Worm (Caenorhabditis elegans): Measurements from ENCODE around the gene Y75B8A.32.

Gene Y75B8A.32

ce11 chrIII:12367891-12368290, 9.5 kb upstream of the Y75B8A.32 start:
- no peak for TF ChIP-seq unc-62 (GFP tag; optimal IDR thresholded peaks at IDR 0.05)

ce11 chrIII:12366989-12367557, 8.7 kb upstream of the Y75B8A.32 start, which contains the start of gene Y75B8A.33:
Gene Y75B8A.33, minus strand, starts transcription at chrIII:12367373.
- TF ChIP-seq unc-62 (GFP tag; optimal IDR thresholded peaks at IDR 0.05): no peak

ce11 chrIII:12359265-12359664, 904 bp upstream of the Y75B8A.32 start, which contains the start of gene Y75B8A.34:
Gene Y75B8A.34, plus strand, starts transcription at chrIII:12359565.
- TF ChIP-seq unc-62 (GFP tag; optimal IDR thresholded peaks at IDR 0.05): no peak

ce11 chrIII:12356588-12356987, 1.8 kb downstream of the Y75B8A.32 start:
- TF ChIP-seq unc-62 (GFP tag; optimal IDR thresholded peaks at IDR 0.05): no peak

- no peak for TF ChIP-seq unc-62 (GFP tag; optimal IDR thresholded peaks at IDR 0.05)
Measured at ce11 chrIII:12351301-12351700, 7.1 kb downstream of the Y75B8A.32 start, which contains the start of the genes pph-4.1 and Y75B8A.31. Gene pph-4.1, minus strand, starts transcription at chrIII:12351336. Gene Y75B8A.31, plus strand, starts transcription at chrIII:12351642.

DNA sequence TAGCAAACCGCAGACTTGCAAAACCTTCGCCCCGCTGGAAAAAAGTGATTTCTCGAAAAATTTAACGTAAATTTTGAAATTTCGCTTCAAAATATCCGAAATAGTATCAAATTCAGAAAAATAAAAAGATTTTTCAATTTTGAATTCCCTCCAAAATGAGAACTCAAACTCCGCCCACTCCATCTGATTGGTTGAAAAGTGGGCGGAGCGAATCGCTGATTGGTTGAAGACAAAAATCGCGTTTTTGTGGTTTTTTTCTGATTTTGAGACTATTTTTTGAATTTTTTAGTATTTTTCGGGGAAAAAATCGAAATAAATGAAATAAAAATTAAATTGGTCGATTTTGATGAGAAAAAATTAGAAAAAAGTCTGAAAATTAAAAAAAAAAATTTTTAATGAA, 9.3 kb downstream of the Y75B8A.32 start:
- no peak for TF ChIP-seq unc-62 (GFP tag; optimal IDR thresholded peaks at IDR 0.05)

DNA sequence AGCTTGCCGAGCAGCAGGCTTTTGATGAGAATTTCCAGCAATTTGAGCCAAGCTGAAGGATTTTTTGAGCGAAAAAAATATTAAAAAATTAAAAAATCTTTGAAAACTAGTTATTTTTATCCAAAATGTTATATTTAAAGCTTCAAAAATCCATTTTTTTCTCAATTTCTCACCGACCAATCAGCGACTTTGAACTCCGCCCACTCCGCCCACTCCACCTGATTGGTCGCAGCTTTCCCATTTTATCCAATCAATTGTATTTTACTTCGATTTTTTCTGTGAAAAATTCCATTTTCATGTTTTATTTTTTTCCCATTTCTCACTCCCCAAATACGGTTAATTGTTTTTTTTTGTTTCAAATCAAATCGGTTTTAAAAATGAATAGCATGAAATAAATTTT, 13.4 kb downstream of the Y75B8A.32 start:
- no peak for TF ChIP-seq unc-62 (GFP tag; optimal IDR thresholded peaks at IDR 0.05)

ce11 chrIII:12335400-12335994, 22.9 kb downstream of the Y75B8A.32 start:
- TF ChIP-seq unc-62 (GFP tag; optimal IDR thresholded peaks at IDR 0.05): no peak

DNA sequence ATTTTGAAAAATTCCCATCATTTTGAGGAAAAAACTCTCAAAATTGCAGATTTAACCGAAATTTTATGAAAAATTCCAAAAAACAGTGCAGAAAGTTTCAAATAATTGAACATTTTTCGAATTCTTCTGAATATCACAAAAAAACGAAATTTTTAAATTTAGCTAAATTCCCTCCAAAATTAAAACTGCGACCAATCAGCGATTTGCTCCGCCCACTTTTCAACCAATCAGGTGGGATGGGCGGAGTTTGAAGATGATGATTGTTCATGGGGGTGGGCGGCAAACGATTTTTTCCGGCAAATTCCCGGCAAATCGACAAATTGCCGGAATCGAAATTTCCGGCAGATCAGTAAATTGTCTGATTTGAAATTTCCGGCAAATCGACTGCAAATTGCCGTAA, 24.1 kb downstream of the Y75B8A.32 start:
- TF ChIP-seq unc-62 (GFP tag; optimal IDR thresholded peaks at IDR 0.05): no peak

ce11 chrIII:12333445-12333844, 24.9 kb downstream of the Y75B8A.32 start, which contains the start of gene zip-1:
Gene zip-1, plus strand, starts transcription at chrIII:12333745.
- no peak for TF ChIP-seq unc-62 (GFP tag; optimal IDR thresholded peaks at IDR 0.05)

DNA sequence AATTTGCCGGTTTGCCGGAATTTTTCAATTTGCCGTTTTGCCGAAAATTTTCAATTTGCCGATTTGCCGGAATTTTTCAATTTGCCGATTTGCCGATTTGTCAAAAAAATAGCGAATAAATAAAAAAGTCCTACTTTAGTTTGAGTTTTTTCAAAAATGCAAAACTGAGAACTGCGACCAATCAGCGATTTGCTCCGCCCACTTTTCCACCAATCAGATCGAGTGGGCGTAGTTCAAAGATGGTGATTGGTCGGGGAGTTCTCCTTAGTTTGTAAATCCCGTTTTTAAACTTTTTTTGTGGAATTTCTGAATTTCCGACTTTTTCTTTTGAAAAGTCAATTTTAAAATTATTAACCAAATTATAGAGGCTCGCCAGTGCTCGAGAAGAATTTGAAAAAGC, 27.1 kb downstream of the Y75B8A.32 start:
- no peak for TF ChIP-seq unc-62 (GFP tag; optimal IDR thresholded peaks at IDR 0.05)

- no peak for TF ChIP-seq unc-62 (GFP tag; optimal IDR thresholded peaks at IDR 0.05)
Measured at ce11 chrIII:12327528-12327997, 30.8 kb downstream of the Y75B8A.32 start, which contains the start of the genes zip-12 and Y75B8A.63. Gene zip-12, plus strand, starts transcription at chrIII:12327914. Gene Y75B8A.63, plus strand, starts transcription at chrIII:12327947.

DNA sequence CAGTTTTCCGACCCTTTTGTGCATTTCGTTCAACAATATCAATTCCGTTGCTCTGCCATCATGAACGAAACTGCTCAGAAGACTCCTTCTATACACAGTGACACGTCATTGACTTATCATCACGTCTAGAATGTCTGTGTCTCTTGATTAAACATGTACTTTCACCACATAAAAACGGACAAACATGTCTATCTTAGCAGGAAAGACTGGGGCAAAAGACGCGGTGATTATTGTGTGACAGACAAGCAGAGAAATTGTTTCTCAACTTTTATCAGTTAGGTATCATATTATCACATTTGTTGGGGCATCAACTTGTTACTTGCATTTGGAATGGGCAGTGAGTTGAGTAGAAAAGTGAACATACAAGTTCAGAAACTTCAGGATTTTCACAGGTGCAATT, 33.1 kb downstream of the Y75B8A.32 start:
- TF ChIP-seq unc-62 (GFP tag; optimal IDR thresholded peaks at IDR 0.05): no peak

ce11 chrIII:12318794-12319193, 39.6 kb downstream of the Y75B8A.32 start, which contains the start of gene Y75B8A.28:
Gene Y75B8A.28, plus strand, starts transcription at chrIII:12319089.
- TF ChIP-seq unc-62 (GFP tag; optimal IDR thresholded peaks at IDR 0.05): no peak

DNA sequence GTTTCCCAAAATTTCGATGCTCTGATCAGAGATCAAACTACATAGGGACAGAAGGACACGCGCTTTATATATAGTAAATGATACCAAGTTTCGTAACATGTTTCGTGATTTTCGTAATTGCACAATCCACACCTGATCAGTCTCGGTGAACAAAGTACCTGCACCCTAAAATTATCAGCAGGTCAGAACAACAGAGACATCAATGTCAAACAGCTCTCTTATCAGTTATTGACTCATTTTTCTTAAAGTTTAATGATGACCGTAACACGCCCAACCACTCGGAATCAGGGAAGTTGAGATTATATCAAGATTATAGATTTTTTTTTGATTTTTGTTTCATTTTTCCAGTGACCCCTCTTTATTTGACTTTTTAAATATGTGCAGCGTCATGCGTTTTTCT, 40.9 kb downstream of the Y75B8A.32 start:
- no peak for TF ChIP-seq unc-62 (GFP tag; optimal IDR thresholded peaks at IDR 0.05)

- no peak for TF ChIP-seq unc-62 (GFP tag; optimal IDR thresholded peaks at IDR 0.05)
Measured at ce11 chrIII:12315179-12315578, 43.2 kb downstream of the Y75B8A.32 start, which contains the start of gene Y75B8A.37. Gene Y75B8A.37, plus strand, starts transcription at chrIII:12315479.

DNA sequence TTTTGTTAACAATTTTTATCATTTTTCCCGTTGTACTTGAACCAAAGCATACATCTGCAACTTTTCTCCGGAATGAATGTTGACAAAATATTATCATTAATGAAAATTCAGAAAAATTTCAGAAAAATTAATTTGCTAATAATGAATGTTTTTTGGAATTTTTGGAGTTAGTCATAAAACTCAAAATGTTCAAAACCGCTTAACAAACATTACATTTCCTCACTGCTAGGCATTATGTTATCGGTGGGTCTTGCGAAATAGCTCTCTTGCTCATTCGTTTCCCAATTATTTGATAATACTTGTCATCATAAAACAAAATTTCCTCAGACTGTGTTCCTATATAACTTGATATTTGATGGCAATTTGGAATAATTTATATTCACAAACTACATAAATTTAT, 45.5 kb downstream of the Y75B8A.32 start, which contains the start of gene Y75B8A.39:
TSS of gene Y75B8A.39 (plus strand) at position 301 of the 400 bp plus-strand sequence.
- TF ChIP-seq unc-62 (GFP tag; optimal IDR thresholded peaks at IDR 0.05): no peak

Data from whole organism, dauer.